Worm (Caenorhabditis elegans) whole organism, early embryonic: ENCODE results near the gene T13C5.9.

Experiments used
- ama-1 ChIP-seq: fragments of 150-350 bp; optimal IDR thresholded peaks from 2 replicates; lab custom pipeline; 2014
- hmg-4 ChIP-seq: fragments of 200-800 bp; sonication (Bioruptor generic); optimal IDR thresholded peaks from 2 replicates; lab custom pipeline; 2018; ENCODE audit warnings: mild to moderate bottlenecking, missing genetic modification characterization, missing compliant biosample characterization

ce11 chrX:6235443-6235842 is 45.4 kb downstream of the T13C5.9 start, which contains the start of gene hsp-43:
- TF ChIP-seq ama-1 (lab: Kevin White, UChicago) (no peak), hmg-4 (no peak)
